Worm (Caenorhabditis elegans): ENCODE measurements around the gene ZK228.1.
"Not testable (repeated sequence)": the region's sequence is repeated elsewhere in the genome, so short reads cannot be mapped to it uniquely, and the experiment has no call there.

The ZK228.1 gene

ce11 chrV:18434961-18435360 is 9.3 kb upstream of the ZK228.1 start, which contains the start of gene ZK262.20:
Gene ZK262.20 (minus strand): TSS chrV:18435061.
- TF ChIP-seq dao-5 (tag; optimal IDR thresholded peaks at IDR 0.05) (no peak), him-1 (tag; optimal IDR thresholded peaks at IDR 0.05) (no peak), W03F9.2 (tag; optimal IDR thresholded peaks at IDR 0.05) (no peak)

- TF ChIP-seq him-1 (tag; optimal IDR thresholded peaks at IDR 0.05) (no peak), dao-5 (tag; optimal IDR thresholded peaks at IDR 0.05) (no peak), W03F9.2 (tag; optimal IDR thresholded peaks at IDR 0.05) (no peak)
Observed at ce11 chrV:18438081-18438480, 6.1 kb upstream of the ZK228.1 start, which contains the start of gene ZK262.8. Gene ZK262.8 (plus strand): TSS chrV:18438381.

- not testable (repeated sequence) for TF ChIP-seq W03F9.2, him-1, dao-5 (tag; optimal IDR thresholded peaks at IDR 0.05)
Observed at ce11 chrV:18439469-18439868, 4.7 kb upstream of the ZK228.1 start, which contains the start of gene ZK262.9. Gene ZK262.9 (plus strand): TSS chrV:18439769.

DNA sequence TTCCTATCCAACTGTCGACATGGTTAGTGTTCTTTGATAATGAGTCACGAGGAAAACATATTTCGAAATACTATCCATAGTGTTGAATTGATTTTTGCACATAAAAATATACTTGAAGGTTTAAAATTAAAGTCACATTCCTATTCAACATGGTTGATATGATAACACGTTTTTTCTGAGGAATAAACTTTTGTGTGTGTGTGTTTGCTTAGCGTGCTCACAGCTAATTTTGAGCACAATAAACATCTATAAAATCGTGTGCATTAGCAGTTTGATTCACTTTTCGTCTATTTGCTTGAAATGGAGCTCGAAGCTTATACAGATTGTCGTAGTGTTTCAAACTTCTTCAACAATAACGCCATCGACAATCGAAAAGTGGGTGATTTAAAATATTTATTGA is 12.4 kb downstream of the ZK228.1 start, which contains the start of gene ZK228.10:
TSS of gene ZK228.10 (plus strand) at position 301 of the 400 bp plus-strand sequence.
- TF ChIP-seq W03F9.2 (tag; optimal IDR thresholded peaks at IDR 0.05) = no peak

DNA sequence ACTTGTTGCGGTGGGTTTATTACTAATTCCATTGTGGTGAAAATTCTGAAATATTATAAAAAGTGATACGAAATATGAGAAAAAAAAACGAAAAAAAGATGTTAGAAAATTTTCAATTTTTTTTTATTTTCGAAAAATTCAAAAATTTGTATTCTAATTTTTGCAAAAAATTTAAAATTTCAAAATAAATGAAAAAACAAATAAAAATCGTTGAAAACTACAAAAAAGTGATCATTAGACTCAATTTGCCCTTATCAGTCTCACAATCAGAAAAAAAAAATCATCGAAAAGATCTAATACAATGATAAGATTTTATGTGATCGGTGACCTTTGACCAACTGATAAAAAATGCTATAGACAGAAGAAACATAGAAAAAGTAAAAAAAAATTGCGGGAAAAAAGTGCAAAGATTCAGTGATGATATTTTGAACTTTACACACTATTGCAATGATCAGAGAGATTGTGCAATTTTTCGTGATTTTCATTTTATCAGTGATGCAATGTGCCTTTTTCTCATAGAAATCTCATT is 17.0 kb downstream of the ZK228.1 start, which contains the start of gene ZK228.3:
TSS of gene ZK228.3 (minus strand) at position 51 of the 529 bp plus-strand sequence.
- no peak for TF ChIP-seq him-1 (tag; optimal IDR thresholded peaks at IDR 0.05)
- no peak for TF ChIP-seq dao-5 (tag; optimal IDR thresholded peaks at IDR 0.05)
- no peak for TF ChIP-seq W03F9.2 (tag; optimal IDR thresholded peaks at IDR 0.05)

DNA sequence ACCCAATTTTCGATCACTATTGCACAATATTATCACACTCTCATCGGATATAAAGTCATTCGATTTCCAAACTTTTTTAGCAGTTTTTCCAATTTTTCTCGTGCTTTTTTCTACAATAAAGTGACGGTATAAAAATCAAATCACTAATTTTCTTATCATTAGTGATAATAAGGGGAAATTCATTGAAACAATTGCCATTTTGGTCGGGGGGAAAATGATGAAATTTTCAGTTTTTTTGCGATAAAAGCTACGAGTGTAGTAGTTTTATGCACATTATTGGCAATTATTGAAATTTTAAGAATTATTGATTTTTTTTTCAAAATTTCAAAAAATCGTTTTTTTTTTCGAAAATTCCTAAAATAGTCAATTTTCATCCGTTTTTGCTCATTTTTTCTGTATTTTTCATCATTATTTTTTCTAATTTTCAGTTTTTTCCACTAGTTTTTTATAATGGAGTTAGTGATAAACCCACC is 18.2 kb downstream of the ZK228.1 start, which contains the start of gene ZK228.4:
TSS of gene ZK228.4 (plus strand) at position 423 of the 473 bp plus-strand sequence.
- TF ChIP-seq W03F9.2 (tag; optimal IDR thresholded peaks at IDR 0.05) (no peak), him-1 (tag; optimal IDR thresholded peaks at IDR 0.05) (no peak), dao-5 (tag; optimal IDR thresholded peaks at IDR 0.05) (no peak)

- TF ChIP-seq him-1 (tag; optimal IDR thresholded peaks at IDR 0.05) (no peak), W03F9.2 (tag; optimal IDR thresholded peaks at IDR 0.05) (no peak), dao-5 (tag; optimal IDR thresholded peaks at IDR 0.05) (no peak)
Observed at ce11 chrV:18468097-18468496, 23.9 kb downstream of the ZK228.1 start, which contains the start of gene ZK228.13. Gene ZK228.13 (minus strand): TSS chrV:18468197.

- no peak for TF ChIP-seq him-1 (tag; optimal IDR thresholded peaks at IDR 0.05)
- TF ChIP-seq dao-5 (tag; optimal IDR thresholded peaks at IDR 0.05) = no peak
- no peak for TF ChIP-seq W03F9.2 (tag; optimal IDR thresholded peaks at IDR 0.05)
Observed at ce11 chrV:18473415-18473814, 29.2 kb downstream of the ZK228.1 start, which contains the start of gene srh-182. Gene srh-182 (minus strand): TSS chrV:18473515.

DNA sequence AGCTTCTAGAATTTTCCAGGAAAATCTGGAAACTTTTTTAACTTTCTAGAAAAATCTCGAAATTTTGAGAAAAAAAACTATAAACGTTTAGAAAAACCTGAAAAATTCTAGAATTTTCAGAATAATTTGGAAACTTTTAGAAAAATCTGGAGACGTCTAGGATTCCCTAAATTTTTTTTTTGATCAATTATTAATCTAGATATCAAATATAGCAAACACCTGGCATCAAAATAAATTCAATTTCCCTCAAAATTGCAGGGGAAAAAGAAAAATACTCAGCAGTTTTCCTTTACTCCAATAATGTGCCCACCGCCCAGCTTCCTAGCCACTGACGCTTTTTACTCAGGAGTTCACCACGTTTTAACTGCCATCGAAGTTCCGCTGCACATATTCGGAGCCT is 30.0 kb downstream of the ZK228.1 start, which contains the start of gene srh-181:
TSS of gene srh-181 (plus strand) at position 301 of the 400 bp plus-strand sequence.
- TF ChIP-seq dao-5 (tag; optimal IDR thresholded peaks at IDR 0.05) = no peak
- TF ChIP-seq W03F9.2 (tag; optimal IDR thresholded peaks at IDR 0.05) = no peak
- TF ChIP-seq him-1 (tag; optimal IDR thresholded peaks at IDR 0.05) = no peak

ce11 chrV:18476090-18476489 is 31.9 kb downstream of the ZK228.1 start, which contains the start of gene srh-179:
Gene srh-179 (plus strand): TSS chrV:18476390.
- TF ChIP-seq dao-5 (tag; optimal IDR thresholded peaks at IDR 0.05) (no peak), W03F9.2 (tag; optimal IDR thresholded peaks at IDR 0.05) (no peak), him-1 (tag; optimal IDR thresholded peaks at IDR 0.05) (no peak)

DNA sequence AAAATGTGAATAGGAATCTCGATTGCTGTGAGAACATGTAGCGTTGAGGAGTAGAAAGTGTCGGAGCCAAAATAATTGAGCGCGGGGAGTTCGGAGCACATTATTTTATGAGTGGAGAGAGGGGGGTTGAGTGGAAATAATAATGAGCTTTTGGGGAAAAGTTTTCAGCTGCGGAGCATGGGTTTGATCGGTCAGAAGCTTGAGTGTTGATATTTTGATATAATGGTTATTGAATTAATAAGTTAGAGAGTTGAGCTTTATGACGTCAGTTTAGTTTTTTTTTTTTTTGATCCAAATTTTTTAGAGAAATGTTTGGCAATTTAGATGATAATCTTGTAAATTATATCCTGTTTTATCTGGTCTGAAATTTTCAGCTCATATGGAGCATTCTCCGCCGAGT is 36.0 kb downstream of the ZK228.1 start, which contains the start of gene srh-178:
TSS of gene srh-178 (minus strand) at position 101 of the 400 bp plus-strand sequence.
- TF ChIP-seq him-1 (tag; optimal IDR thresholded peaks at IDR 0.05) = no peak
- no peak for TF ChIP-seq W03F9.2 (tag; optimal IDR thresholded peaks at IDR 0.05)
- no peak for TF ChIP-seq dao-5 (tag; optimal IDR thresholded peaks at IDR 0.05)

DNA sequence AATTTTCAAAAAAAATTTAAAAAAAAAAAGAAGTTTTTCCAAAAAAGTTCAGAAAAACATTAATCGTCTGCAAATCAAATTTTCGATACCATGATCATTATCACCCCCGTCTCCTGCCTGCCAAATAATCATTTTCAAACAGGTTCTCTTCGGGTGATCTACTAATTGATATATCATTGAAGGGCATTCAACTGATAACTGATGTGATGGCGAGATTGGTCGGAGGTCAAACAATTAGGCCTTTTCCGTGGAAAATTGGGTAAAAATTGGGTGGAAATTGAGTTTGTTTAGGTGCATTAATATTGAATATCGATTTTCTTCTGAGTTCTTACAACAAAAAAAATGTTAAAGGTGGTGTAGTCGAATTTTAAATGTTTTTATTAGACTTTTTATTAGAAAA is 42.9 kb downstream of the ZK228.1 start, which contains the start of gene Y51A2D.18:
TSS of gene Y51A2D.18 (minus strand) at position 101 of the 400 bp plus-strand sequence.
- TF ChIP-seq W03F9.2 (tag; optimal IDR thresholded peaks at IDR 0.05) (no peak), him-1 (tag; optimal IDR thresholded peaks at IDR 0.05) (no peak), dao-5 (tag; optimal IDR thresholded peaks at IDR 0.05) (no peak)

DNA sequence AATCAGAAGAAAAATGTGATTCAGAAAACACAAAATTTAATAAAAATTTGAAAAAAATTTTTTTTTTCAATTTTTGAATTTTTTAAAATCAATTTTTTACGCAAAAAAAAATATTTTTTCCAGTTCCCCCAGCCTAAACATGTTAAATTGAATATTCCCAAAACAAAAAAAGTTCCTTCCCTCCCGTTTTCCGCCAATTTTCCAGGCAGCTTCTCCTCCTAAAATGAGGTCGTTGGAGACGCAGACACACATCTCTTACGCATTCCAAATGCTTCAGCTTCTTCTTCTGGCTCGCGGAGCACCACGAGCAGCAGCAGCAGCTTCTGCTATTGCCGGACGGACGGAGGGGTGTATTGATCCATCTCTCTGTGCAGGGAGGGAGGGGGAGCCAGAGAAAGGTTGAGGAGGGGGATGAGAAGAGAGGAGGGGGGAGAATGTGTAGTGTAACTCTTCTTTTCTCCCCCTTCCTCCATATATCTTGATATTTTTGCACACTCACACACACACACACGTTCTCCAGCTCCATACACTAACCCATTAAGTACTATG is 46.1 kb downstream of the ZK228.1 start:
- TF ChIP-seq dao-5 (tag; optimal IDR thresholded peaks at IDR 0.05) (no peak), W03F9.2 (tag; optimal IDR thresholded peaks at IDR 0.05) (no peak), him-1 (tag; optimal IDR thresholded peaks at IDR 0.05) (peak; percentile 81)

- TF ChIP-seq dao-5 (tag; optimal IDR thresholded peaks at IDR 0.05) = no peak
- TF ChIP-seq W03F9.2 (tag; optimal IDR thresholded peaks at IDR 0.05) = no peak
- TF ChIP-seq him-1 (tag; optimal IDR thresholded peaks at IDR 0.05) = no peak
Observed at ce11 chrV:18491961-18492360, 47.7 kb downstream of the ZK228.1 start, which contains the start of gene slo-1. Gene slo-1 (plus strand): TSS chrV:18492261.
